Worm (Caenorhabditis elegans) whole organism, early embryonic: Measurements from ENCODE around the gene icln-1.

Experiments
- B0310.2 ChIP-seq: sonication (generic microtip); optimal IDR thresholded peaks from 2 replicates; lab custom pipeline; 2016; ENCODE audit warnings: mild to moderate bottlenecking, missing genetic modification characterization, missing compliant biosample characterization
- F13C5.2 ChIP-seq: sonication (generic microtip); optimal IDR thresholded peaks from 2 replicates; lab custom pipeline; 2017; ENCODE audit warnings: mild to moderate bottlenecking, missing genetic modification characterization, inconsistent platforms, missing compliant biosample characterization
- aly-1 ChIP-seq: sonication (generic microtip); optimal IDR thresholded peaks from 2 replicates; lab custom pipeline; 2016; ENCODE audit warnings: missing genetic modification characterization, missing compliant biosample characterization
- ama-1 ChIP-seq: fragments of 150-350 bp; optimal IDR thresholded peaks from 2 replicates; lab custom pipeline; 2014
- ceh-13 ChIP-seq: fragments of 200-800 bp; sonication (Bioruptor generic); optimal IDR thresholded peaks from 2 replicates; lab custom pipeline; 2018; ENCODE audit warnings: mild to moderate bottlenecking, missing genetic modification characterization, missing compliant biosample characterization
- ceh-36 ChIP-seq: sonication (generic microtip); optimal IDR thresholded peaks from 2 replicates; lab custom pipeline; 2016; ENCODE audit warnings: missing genetic modification characterization, inconsistent platforms, missing compliant biosample characterization
- ets-7 ChIP-seq: sonication (generic microtip); optimal IDR thresholded peaks from 2 replicates; lab custom pipeline; 2016; ENCODE audit warnings: missing genotype, missing genetic modification characterization, missing compliant biosample characterization
- flt-1 ChIP-seq: fragments of 200-800 bp; sonication (Bioruptor generic); IDR thresholded peaks from 2 replicates; pipeline ENCODE4 v1.3.6; 2022; ENCODE audit warnings: missing genetic modification characterization, missing compliant biosample characterization
- hmbx-1 ChIP-seq: sonication (generic microtip); optimal IDR thresholded peaks from 2 replicates; lab custom pipeline; 2016; ENCODE audit warnings: mild to moderate bottlenecking, missing genetic modification characterization, missing compliant biosample characterization
- hmg-4 ChIP-seq: fragments of 200-800 bp; sonication (Bioruptor generic); optimal IDR thresholded peaks from 2 replicates; lab custom pipeline; 2018; ENCODE audit warnings: mild to moderate bottlenecking, missing genetic modification characterization, missing compliant biosample characterization
- hnd-1 ChIP-seq: sonication (generic microtip); optimal IDR thresholded peaks from 2 replicates; lab custom pipeline; 2016; ENCODE audit warnings: missing genetic modification characterization, missing compliant biosample characterization
- pes-1 ChIP-seq: fragments of 200-800 bp; sonication (Bioruptor generic); IDR thresholded peaks from 2 replicates; pipeline ENCODE4 v1.3.6; 2022; ENCODE audit warnings: missing genetic modification reagents, missing genetic modification characterization, missing compliant biosample characterization
- scrt-1 ChIP-seq: fragments of 200-800 bp; sonication (Bioruptor generic); IDR thresholded peaks from 2 replicates; pipeline ENCODE4 v1.3.6; 2022; ENCODE audit warnings: missing genetic modification characterization, missing compliant biosample characterization
- sea-1 ChIP-seq: fragments of 200-800 bp; sonication (Bioruptor generic); conservative IDR thresholded peaks from 2 replicates; pipeline ENCODE4 v1.3.6; 2022; ENCODE audit warnings: missing genetic modification characterization, missing compliant biosample characterization
- tbx-11 ChIP-seq: fragments of 200-800 bp; sonication (Bioruptor generic); IDR thresholded peaks from 2 replicates; pipeline ENCODE4 v1.3.6; 2022; ENCODE audit warnings: missing genetic modification characterization, missing compliant biosample characterization
- tbx-37 ChIP-seq: fragments of 200-800 bp; sonication (Bioruptor generic); conservative IDR thresholded peaks from 2 replicates; pipeline ENCODE4 v1.3.6; 2022; ENCODE audit warnings: missing genetic modification reagents, missing genetic modification characterization, missing compliant biosample characterization
- tra-4 ChIP-seq: sonication (generic microtip); optimal IDR thresholded peaks from 2 replicates; lab custom pipeline; 2017; ENCODE audit warnings: missing genetic modification characterization, missing compliant biosample characterization

The icln-1 gene

DNA sequence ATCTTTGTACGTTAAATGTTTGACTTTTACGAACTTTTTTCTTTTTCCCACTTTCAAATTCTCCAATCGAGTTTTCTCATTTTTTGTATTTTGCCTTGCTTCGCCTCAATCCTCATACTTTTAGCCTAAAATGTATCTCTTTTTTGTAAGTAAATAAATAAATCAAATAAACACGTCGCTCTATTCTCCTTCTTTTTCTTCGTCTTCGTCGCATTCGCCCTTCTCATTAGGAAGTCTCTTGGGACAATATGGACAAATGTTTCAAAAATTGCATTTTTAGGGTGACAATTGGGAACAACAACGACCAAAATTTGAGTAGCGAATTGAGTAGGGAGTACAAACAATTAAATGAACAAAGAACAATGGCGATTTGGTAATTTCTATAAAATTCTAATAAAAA, 3.4 kb downstream of the icln-1 start:
- TF ChIP-seq hmg-4 (GFP tag; lab: Kevin White, UChicago) = no peak
- no peak for TF ChIP-seq flt-1 (GFP tag; lab: Robert Waterston, UW)
- TF ChIP-seq B0310.2 (tag; lab: Kevin White, UChicago) = no peak
- no peak for TF ChIP-seq tra-4
- no peak for TF ChIP-seq ets-7 (tag; lab: Kevin White, UChicago)
- no peak for TF ChIP-seq hmbx-1
- TF ChIP-seq pes-1 = no peak
- TF ChIP-seq scrt-1 (GFP tag; lab: Robert Waterston, UW) = no peak

DNA sequence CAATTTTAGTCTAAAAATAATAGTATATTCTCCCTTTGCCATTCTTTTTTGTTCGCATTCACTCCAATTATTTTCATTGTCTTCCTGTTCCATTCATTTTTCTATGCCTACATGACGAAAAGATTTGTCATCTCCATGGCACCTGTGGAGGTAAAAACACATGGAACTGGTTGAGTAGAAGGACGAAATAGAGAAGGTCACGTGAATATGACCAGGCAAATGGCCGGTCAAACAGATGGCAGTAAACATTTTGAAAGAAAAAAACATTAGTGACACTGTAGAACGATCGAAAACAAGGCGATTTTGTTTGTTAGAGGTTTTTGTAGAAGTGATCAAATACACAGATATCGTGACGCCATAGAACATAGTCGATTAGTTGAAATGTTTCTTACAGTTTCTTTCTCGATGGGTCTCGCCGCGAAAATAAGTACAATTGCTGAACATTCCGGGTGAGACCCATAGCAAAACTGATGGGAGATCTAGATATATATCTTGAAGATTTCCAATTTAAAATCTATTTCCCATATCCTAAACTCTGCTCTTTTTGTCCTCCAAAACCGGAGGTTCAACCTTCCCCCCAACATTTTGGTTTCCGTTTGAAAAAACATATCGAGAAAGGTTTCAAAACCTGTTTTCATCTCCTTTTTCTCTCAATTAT, 4.8 kb downstream of the icln-1 start:
- no peak for TF ChIP-seq F13C5.2
- no peak for TF ChIP-seq tbx-37
- no peak for TF ChIP-seq flt-1 (GFP tag; lab: Robert Waterston, UW)

ce11 chrIV:9088294-9088693, 7.2 kb downstream of the icln-1 start, which contains the start of gene msa-1:
Gene msa-1, plus strand, starts transcription at chrIV:9088594.
- TF ChIP-seq ama-1 (lab: Kevin White, UChicago) = no peak
- no peak for TF ChIP-seq F13C5.2
- TF ChIP-seq pes-1 = no peak
- TF ChIP-seq flt-1 (GFP tag; lab: Robert Waterston, UW) = no peak
- TF ChIP-seq hmg-4 (GFP tag; lab: Kevin White, UChicago) = no peak
- no peak for TF ChIP-seq hnd-1 (tag; lab: Kevin White, UChicago)
- no peak for TF ChIP-seq ceh-36 (tag; lab: Kevin White, UChicago)
- no peak for TF ChIP-seq tbx-11 (GFP tag; lab: Robert Waterston, UW)
- no peak for TF ChIP-seq aly-1
- TF ChIP-seq ceh-13 (GFP tag; lab: Kevin White, UChicago) = no peak
- no peak for TF ChIP-seq sea-1 (GFP tag; lab: Robert Waterston, UW)
- TF ChIP-seq ets-7 (tag; lab: Kevin White, UChicago) = no peak
- no peak for TF ChIP-seq B0310.2 (tag; lab: Kevin White, UChicago)
- no peak for TF ChIP-seq tbx-37
- TF ChIP-seq hmbx-1 = no peak

ce11 chrIV:9082055-9082454, 13.4 kb downstream of the icln-1 start, which contains the start of gene twk-8:
Gene twk-8, plus strand, starts transcription at chrIV:9082355.
- TF ChIP-seq ceh-13 (GFP tag; lab: Kevin White, UChicago) (no peak), hnd-1 (tag; lab: Kevin White, UChicago) (no peak), hmbx-1 (no peak), B0310.2 (tag; lab: Kevin White, UChicago) (no peak), tra-4 (no peak), ama-1 (lab: Kevin White, UChicago) (no peak), hmg-4 (GFP tag; lab: Kevin White, UChicago) (no peak), tbx-11 (GFP tag; lab: Robert Waterston, UW) (no peak), tbx-37 (no peak), F13C5.2 (no peak), ceh-36 (tag; lab: Kevin White, UChicago) (no peak), flt-1 (GFP tag; lab: Robert Waterston, UW) (no peak), scrt-1 (GFP tag; lab: Robert Waterston, UW) (no peak), pes-1 (no peak), aly-1 (no peak), sea-1 (GFP tag; lab: Robert Waterston, UW) (no peak), ets-7 (tag; lab: Kevin White, UChicago) (no peak)

- TF ChIP-seq tbx-11 (GFP tag; lab: Robert Waterston, UW) (no peak), pes-1 (no peak), ceh-36 (tag; lab: Kevin White, UChicago) (no peak), hmbx-1 (no peak), aly-1 (no peak), hmg-4 (GFP tag; lab: Kevin White, UChicago) (no peak), tbx-37 (no peak), B0310.2 (tag; lab: Kevin White, UChicago) (no peak), F13C5.2 (no peak)
These were observed 15.3 kb downstream of the icln-1 start for ce11 chrIV:9080201-9080600.

DNA sequence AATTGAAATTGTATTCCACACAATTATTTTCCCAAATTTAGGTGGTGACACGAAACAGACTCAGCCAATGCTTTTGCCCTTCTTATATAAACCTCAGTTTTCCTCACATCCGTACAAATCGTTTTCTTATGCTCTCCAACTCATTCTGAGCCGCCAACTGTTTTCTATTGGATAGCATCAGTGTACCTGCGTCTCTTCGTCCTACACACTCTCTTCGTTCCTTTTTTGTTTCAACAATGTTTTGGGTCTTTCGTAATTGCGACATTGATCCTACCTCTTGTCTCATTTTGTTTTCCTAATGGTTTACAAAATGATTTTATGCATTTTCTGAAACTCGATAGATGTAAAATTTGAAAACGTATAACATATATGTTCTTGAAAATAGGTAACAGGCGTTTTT, 16.1 kb downstream of the icln-1 start:
- TF ChIP-seq B0310.2 (tag; lab: Kevin White, UChicago) (no peak), hnd-1 (tag; lab: Kevin White, UChicago) (no peak), tbx-37 (no peak), F13C5.2 (no peak), aly-1 (no peak), scrt-1 (GFP tag; lab: Robert Waterston, UW) (no peak), hmg-4 (GFP tag; lab: Kevin White, UChicago) (no peak), ets-7 (tag; lab: Kevin White, UChicago) (no peak), ama-1 (lab: Kevin White, UChicago) (no peak), ceh-36 (tag; lab: Kevin White, UChicago) (no peak), tbx-11 (GFP tag; lab: Robert Waterston, UW) (no peak), ceh-13 (GFP tag; lab: Kevin White, UChicago) (no peak), sea-1 (GFP tag; lab: Robert Waterston, UW) (no peak), hmbx-1 (no peak), pes-1 (no peak), tra-4 (no peak), flt-1 (GFP tag; lab: Robert Waterston, UW) (no peak)

- TF ChIP-seq B0310.2 (tag; lab: Kevin White, UChicago) (no peak), tbx-11 (GFP tag; lab: Robert Waterston, UW) (no peak), ceh-13 (GFP tag; lab: Kevin White, UChicago) (no peak), F13C5.2 (no peak), hnd-1 (tag; lab: Kevin White, UChicago) (no peak), flt-1 (GFP tag; lab: Robert Waterston, UW) (no peak), tbx-37 (no peak)
These were observed 17.0 kb downstream of the icln-1 start, which contains the start of gene mans-4 for ce11 chrIV:9078469-9078868. Gene mans-4, minus strand, starts transcription at chrIV:9078569.
